Fruit fly (Drosophila melanogaster): ENCODE measurements around the gene CG3618.

CG3618 gene

DNA sequence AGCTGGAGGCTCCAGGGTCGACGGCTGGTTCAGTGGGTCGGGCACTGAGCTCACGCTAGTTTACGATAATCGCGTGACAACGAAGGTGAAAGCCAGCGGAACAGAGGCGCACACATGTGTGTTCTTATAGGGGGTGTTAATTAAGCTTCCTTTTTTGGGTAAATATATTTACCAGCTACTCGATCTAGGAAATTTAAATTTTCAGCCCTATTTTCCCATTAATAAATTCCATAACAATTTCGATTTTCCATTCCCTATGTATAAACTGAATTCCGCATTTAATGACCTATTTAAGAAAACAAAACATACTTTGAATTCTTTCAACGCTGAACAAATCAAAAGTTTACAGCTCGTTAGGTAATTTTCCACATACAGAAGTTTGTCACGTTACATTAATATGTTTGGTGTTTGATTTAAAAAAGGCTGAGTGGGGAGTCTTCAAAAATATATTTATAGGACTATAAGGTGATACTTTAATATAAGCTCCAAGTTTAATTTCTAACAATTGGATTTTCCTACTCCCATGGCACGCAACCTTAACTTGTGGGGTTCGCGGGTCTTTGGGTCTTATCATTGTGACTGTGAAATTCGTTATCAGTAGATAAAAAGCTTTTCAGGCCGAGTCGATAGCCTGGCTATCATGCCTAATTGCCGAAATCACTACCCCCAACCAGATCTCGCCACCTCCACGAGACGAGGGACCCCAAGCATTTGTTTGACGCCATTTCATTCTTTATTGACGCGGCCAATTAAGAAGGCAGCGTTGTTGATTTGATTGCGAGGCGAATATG lies 21.4 kb upstream of the CG3618 start, which contains the start of gene CG13255 (continued):
- TF ChIP-seq Ets97D (GFP tag; optimal IDR thresholded peaks at IDR 0.05) (no peak), E2f1 (GFP tag; IDR thresholded peaks at IDR 0.05) (no peak), NfI (GFP tag; optimal IDR thresholded peaks at IDR 0.05) (peak; percentile 52), hth (optimal IDR thresholded peaks at IDR 0.05) (no peak), CG32767 (GFP tag; IDR thresholded peaks at IDR 0.05) (no peak), org-1 (GFP tag; optimal IDR thresholded peaks at IDR 0.05) (peak; percentile 59), cad (GFP tag; optimal IDR thresholded peaks at IDR 0.05) (no peak), nerfin-1 (tag; optimal IDR thresholded peaks at IDR 0.05) (no peak), CG12744 (GFP tag; optimal IDR thresholded peaks at IDR 0.05) (no peak), Camta (GFP tag; optimal IDR thresholded peaks at IDR 0.05) (peak; percentile 13), tup (GFP tag; optimal IDR thresholded peaks at IDR 0.05) (no peak), CG15601 (tag; optimal IDR thresholded peaks at IDR 0.05) (no peak), ara (GFP tag; IDR thresholded peaks at IDR 0.05) (no peak), sd (tag; optimal IDR thresholded peaks at IDR 0.05) (peak; percentile 11), Hr78 (GFP tag; optimal IDR thresholded peaks at IDR 0.05) (peak in 1 of 2 experiments; percentile 63), jing (GFP tag; optimal IDR thresholded peaks at IDR 0.05) (no peak), Dip2 (GFP tag; IDR thresholded peaks at IDR 0.05) (no peak), CG7987 (GFP tag; optimal IDR thresholded peaks at IDR 0.05) (no peak), peb (GFP tag; IDR thresholded peaks at IDR 0.05) (no peak), CG14667 (GFP tag; IDR thresholded peaks at IDR 0.05) (no peak), stwl (tag; optimal IDR thresholded peaks at IDR 0.05) (no peak), trh (GFP tag; optimal IDR thresholded peaks at IDR 0.05) (no peak), NK7.1 (GFP tag; optimal IDR thresholded peaks at IDR 0.05) (peak; percentile 9), gsb-n (tag; optimal IDR thresholded peaks at IDR 0.05) (no peak), h (optimal IDR thresholded peaks at IDR 0.05) (no peak), CG3065 (GFP tag; optimal IDR thresholded peaks at IDR 0.05) (no peak), CG16813 (GFP tag; IDR thresholded peaks at IDR 0.05; ENCODE audit: partially characterized antibody) (no peak), kah (GFP tag; optimal IDR thresholded peaks at IDR 0.05) (no peak), vfl (GFP tag; optimal IDR thresholded peaks at IDR 0.05) (peak; percentile 14), CG14710 (tag; optimal IDR thresholded peaks at IDR 0.05) (no peak), CG16779 (GFP tag; IDR thresholded peaks at IDR 0.05) (no peak), Atf-2 (GFP tag; optimal IDR thresholded peaks at IDR 0.05) (peak; percentile 23), Hmr (GFP tag; optimal IDR thresholded peaks at IDR 0.05) (peak; percentile 70), CG16815 (GFP tag; optimal IDR thresholded peaks at IDR 0.05) (peak; percentile 29), CG10267 (tag; optimal IDR thresholded peaks at IDR 0.05) (peak; percentile 4), CG8388 (GFP tag; optimal IDR thresholded peaks at IDR 0.05) (peak; percentile 21), CG18011 (GFP tag; optimal IDR thresholded peaks at IDR 0.05) (peak; percentile 21), CG10209 (GFP tag; optimal IDR thresholded peaks at IDR 0.05) (peak; percentile 59), CrebB (tag; optimal IDR thresholded peaks at IDR 0.05) (no peak), lilli (GFP tag; optimal IDR thresholded peaks at IDR 0.05) (peak; percentile 59), twi (tag; optimal IDR thresholded peaks at IDR 0.05) (peak; percentile 2), croc (GFP tag; conservative IDR thresholded peaks at IDR 0.05) (no peak), CG11723 (GFP tag; optimal IDR thresholded peaks at IDR 0.05) (peak; percentile 14), hb (GFP tag; IDR thresholded peaks at IDR 0.05; ENCODE audit: partially characterized antibody) (no peak), CG34224 (GFP tag; IDR thresholded peaks at IDR 0.05; ENCODE audit: partially characterized antibody) (no peak), CG3995 (GFP tag; optimal IDR thresholded peaks at IDR 0.05) (no peak), CG13775 (GFP tag; optimal IDR thresholded peaks at IDR 0.05) (peak; percentile 49), CG18764 (GFP tag; optimal IDR thresholded peaks at IDR 0.05) (no peak), CG13424 (tag; optimal IDR thresholded peaks at IDR 0.05) (peak; percentile 54), odd (GFP tag; optimal IDR thresholded peaks at IDR 0.05) (peak; percentile 11)

Measured in whole organism, embryonic.